Worm (Caenorhabditis elegans) whole organism, young adult: Measurements from ENCODE around the gene gst-6.

Experiments
- F49E8.2 ChIP-seq: sonication (generic microtip); optimal IDR thresholded peaks from 3 replicates; lab custom pipeline; 2017; ENCODE audit warnings: missing genetic modification characterization, mild to moderate bottlenecking, missing compliant biosample characterization, antibody characterized with exemption, moderate library complexity; ENCODE audit not compliant: insufficient read depth
- dpl-1 ChIP-seq: fragments of 150-350 bp; optimal IDR thresholded peaks from 2 replicates; lab custom pipeline; 2014; ENCODE audit warnings: missing biosample characterization, missing genetic modification reagents, missing genetic modification characterization
- egl-44 ChIP-seq: fragments of 200-800 bp; sonication (Bioruptor generic); IDR thresholded peaks from 2 replicates; pipeline ENCODE4 v1.3.6; 2022; ENCODE audit warnings: missing genetic modification reagents, missing genetic modification characterization, missing compliant biosample characterization
- hmg-20 ChIP-seq: fragments of 200-800 bp; sonication (Bioruptor generic); IDR thresholded peaks from 2 replicates; pipeline ENCODE4 v1.3.6; 2022; ENCODE audit warnings: missing genetic modification reagents, missing genetic modification characterization, missing compliant biosample characterization

DNA sequence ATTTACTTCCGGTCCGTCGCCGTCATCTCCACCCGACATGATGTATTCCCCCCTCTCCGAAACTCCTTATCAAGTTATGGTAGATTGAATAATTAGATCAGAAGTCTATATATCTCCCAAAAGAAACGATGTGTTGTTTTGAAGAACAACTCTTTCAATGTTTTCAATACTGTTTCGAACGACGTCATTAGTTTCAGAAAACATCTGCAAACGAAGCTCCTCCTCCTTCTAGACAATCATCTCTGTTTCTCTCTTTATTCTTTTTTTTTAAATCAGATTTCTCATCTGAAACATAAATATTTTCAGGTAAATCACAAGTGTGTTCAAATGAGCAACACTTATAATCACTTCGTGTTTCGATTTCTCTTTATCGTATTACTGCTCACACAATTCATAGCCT, 29.8 kb upstream of the gst-6 start, which contains the start of gene T23B7.3:
- TF ChIP-seq hmg-20 (GFP tag; lab: Robert Waterston, UW): no peak
- no peak for TF ChIP-seq dpl-1 (GFP tag; lab: Kevin White, UChicago)
- no peak for TF ChIP-seq F49E8.2 (tag; lab: Kevin White, UChicago)
- TF ChIP-seq egl-44: no peak
